Fruit fly (Drosophila melanogaster): Measurements from ENCODE around the gene Mi-2.

Gene Mi-2

dm6 chr3L:19836375-19836937 is 73.6 kb downstream of the Mi-2 start, which contains the start of gene kto (continued):
- TF ChIP-seq CG16779 (GFP tag; IDR thresholded peaks at IDR 0.05) (no peak), CG4707 (GFP tag; optimal IDR thresholded peaks at IDR 0.05) (no peak), CG5180 (GFP tag; optimal IDR thresholded peaks at IDR 0.05) (no peak), mam (GFP tag; optimal IDR thresholded peaks at IDR 0.05) (no peak), Rx (GFP tag; IDR thresholded peaks at IDR 0.05) (no peak), Ets65A (GFP tag) (no peak), CG10565 (GFP tag; optimal IDR thresholded peaks at IDR 0.05) (no peak), tna (GFP tag; IDR thresholded peaks at IDR 0.05; ENCODE audit: partially characterized antibody) (peak; percentile 87), Usf (GFP tag; optimal IDR thresholded peaks at IDR 0.05) (no peak), Rfx (GFP tag; IDR thresholded peaks at IDR 0.05) (no peak), corto (GFP tag; optimal IDR thresholded peaks at IDR 0.05) (no peak), Sin3A (optimal IDR thresholded peaks at IDR 0.05) (peak; percentile 16), CG12236 (GFP tag; optimal IDR thresholded peaks at IDR 0.05) (no peak), dysf (GFP tag; IDR thresholded peaks at IDR 0.05) (no peak), chinmo (GFP tag; IDR thresholded peaks at IDR 0.05; ENCODE audit: partially characterized antibody) (peak; percentile 94), tll (GFP tag; optimal IDR thresholded peaks at IDR 0.05) (no peak), gt (GFP tag; IDR thresholded peaks at IDR 0.05) (no peak), CG10366 (GFP tag; IDR thresholded peaks at IDR 0.05) (no peak), CG5953 (GFP tag; IDR thresholded peaks at IDR 0.05) (no peak), stwl (tag; optimal IDR thresholded peaks at IDR 0.05) (no peak), CG18262 (tag; optimal IDR thresholded peaks at IDR 0.05) (no peak), CG1603 (tag; optimal IDR thresholded peaks at IDR 0.05) (no peak), yki (optimal IDR thresholded peaks at IDR 0.05) (no peak), sim (GFP tag; IDR thresholded peaks at IDR 0.05) (no peak), CG10431 (GFP tag; optimal IDR thresholded peaks at IDR 0.05) (no peak), CG9797 (GFP tag; optimal IDR thresholded peaks at IDR 0.05) (no peak), CG17568 (GFP tag; optimal IDR thresholded peaks at IDR 0.05) (no peak), CG13287 (GFP tag; IDR thresholded peaks at IDR 0.05; ENCODE audit: partially characterized antibody) (peak; percentile 97), CG1792 (GFP tag; optimal IDR thresholded peaks at IDR 0.05) (no peak), hth (optimal IDR thresholded peaks at IDR 0.05) (no peak), Awh (GFP tag; IDR thresholded peaks at IDR 0.05) (no peak), CG31388 (GFP tag; optimal IDR thresholded peaks at IDR 0.05) (no peak), CG2120 (GFP tag; optimal IDR thresholded peaks at IDR 0.05) (no peak), CG7928 (GFP tag; optimal IDR thresholded peaks at IDR 0.05) (no peak), CG13296 (GFP tag; optimal IDR thresholded peaks at IDR 0.05) (no peak), CG8281 (tag; optimal IDR thresholded peaks at IDR 0.05) (no peak), MBD-R2 (GFP tag; IDR thresholded peaks at IDR 0.05) (peak; percentile 69), CG14710 (tag; optimal IDR thresholded peaks at IDR 0.05) (peak; percentile 10), Xbp1 (GFP tag; optimal IDR thresholded peaks at IDR 0.05) (no peak), dati (GFP tag; IDR thresholded peaks at IDR 0.05) (no peak), zen2 (GFP tag; IDR thresholded peaks at IDR 0.05; ENCODE audit: partially characterized antibody) (peak; percentile 81), CG4854 (GFP tag; optimal IDR thresholded peaks at IDR 0.05) (no peak), ap (GFP tag; IDR thresholded peaks at IDR 0.05) (no peak), scrt (GFP tag; optimal IDR thresholded peaks at IDR 0.05) (no peak), sna (GFP tag; IDR thresholded peaks at IDR 0.05; ENCODE audit: partially characterized antibody) (peak; percentile 83), oc (tag; optimal IDR thresholded peaks at IDR 0.05) (no peak), pita (GFP tag; optimal IDR thresholded peaks at IDR 0.05) (no peak), CG11085 (GFP tag; IDR thresholded peaks at IDR 0.05) (no peak), CG10274 (GFP tag; optimal IDR thresholded peaks at IDR 0.05) (no peak), CG7556 (GFP tag; optimal IDR thresholded peaks at IDR 0.05) (no peak), CG7987 (GFP tag; optimal IDR thresholded peaks at IDR 0.05) (no peak), ttk (GFP tag; IDR thresholded peaks at IDR 0.05) (no peak)

Data from whole organism, embryonic.